Worm (Caenorhabditis elegans) whole organism, L4 larva: ENCODE results near the gene srw-20.

Experiments used
- fkh-10 ChIP-seq: fragments of 150-350 bp; optimal IDR thresholded peaks from 2 replicates; lab custom pipeline; 2014; ENCODE audit warnings: missing biosample characterization, missing genetic modification reagents, missing genetic modification characterization
- zag-1 ChIP-seq: fragments of 150-350 bp; optimal IDR thresholded peaks from 2 replicates; lab custom pipeline; 2014; ENCODE audit warnings: missing biosample characterization, missing genetic modification characterization

ce11 chrV:17089342-17089741, 9.6 kb upstream of the srw-20 start, which contains the start of gene T05E12.6:
- TF ChIP-seq fkh-10 (no peak), zag-1 (tag; lab: Kevin White, UChicago) (no peak)
